Fruit fly (Drosophila melanogaster): ENCODE data around the gene CG14265.

CG14265 gene

DNA sequence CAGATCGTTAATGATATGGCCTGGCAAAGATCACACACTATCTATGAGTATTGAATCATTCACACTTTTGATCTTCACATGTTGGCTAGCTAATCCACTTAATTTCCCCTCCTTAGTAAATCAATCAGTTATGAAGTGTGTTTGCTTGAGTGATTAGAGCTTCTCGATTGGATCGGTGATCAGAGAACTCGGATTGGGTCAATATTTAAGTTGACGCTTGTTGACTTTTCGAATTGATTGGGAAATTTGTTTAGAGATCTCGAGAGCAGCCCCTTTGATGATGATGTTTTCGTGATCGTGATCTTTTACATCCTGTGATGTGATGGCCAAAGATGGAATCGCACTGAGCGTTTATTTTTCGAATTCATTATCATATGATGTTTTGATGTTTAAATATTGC lies 48.1 kb downstream of the CG14265 start (continued):
- TF ChIP-seq BEAF-32 (GFP tag; optimal IDR thresholded peaks at IDR 0.05) (no peak), CG8281 (tag; optimal IDR thresholded peaks at IDR 0.05) (peak; percentile 26), CG8359 (GFP tag; optimal IDR thresholded peaks at IDR 0.05; ENCODE audit: borderline replicate concordance) (peak; percentile 33), CHES-1-like (GFP tag; optimal IDR thresholded peaks at IDR 0.05) (peak; percentile 17), jing (GFP tag; optimal IDR thresholded peaks at IDR 0.05) (no peak), D (optimal IDR thresholded peaks at IDR 0.05) (no peak), D (GFP tag; optimal IDR thresholded peaks at IDR 0.05) (peak; percentile 43), CG2712 (tag; optimal IDR thresholded peaks at IDR 0.05) (peak; percentile 18), NC2α (GFP tag; optimal IDR thresholded peaks at IDR 0.05) (no peak), sim (GFP tag; IDR thresholded peaks at IDR 0.05) (peak; percentile 26; the same call in 1 of the 2 replicates), fd64A (GFP tag; optimal IDR thresholded peaks at IDR 0.05) (peak; percentile 68), CG8388 (GFP tag; optimal IDR thresholded peaks at IDR 0.05) (no peak), Eip74EF (GFP tag; optimal IDR thresholded peaks at IDR 0.05) (peak in 1 of 2 experiments; percentile 24), CG10654 (GFP tag; optimal IDR thresholded peaks at IDR 0.05) (peak; percentile 15), CG14710 (tag; optimal IDR thresholded peaks at IDR 0.05) (peak; percentile 32), CG15601 (tag; optimal IDR thresholded peaks at IDR 0.05) (peak; percentile 43), CG4730 (GFP tag; IDR thresholded peaks at IDR 0.05) (no peak), gcm2 (GFP tag; optimal IDR thresholded peaks at IDR 0.05) (no peak), CG10565 (GFP tag; optimal IDR thresholded peaks at IDR 0.05) (no peak), CG7839 (tag; optimal IDR thresholded peaks at IDR 0.05) (peak; percentile 5), CG17359 (tag; optimal IDR thresholded peaks at IDR 0.05) (peak; percentile 67), CG6813 (GFP tag; optimal IDR thresholded peaks at IDR 0.05) (peak; percentile 68), nerfin-1 (tag; optimal IDR thresholded peaks at IDR 0.05) (peak; percentile 32), CG31441 (GFP tag; IDR thresholded peaks at IDR 0.05) (peak; percentile 32; the same call in 1 of the 2 replicates), sob (GFP tag; IDR thresholded peaks at IDR 0.05) (peak; percentile 53; the same call in 1 of the 2 replicates), so (GFP tag; IDR thresholded peaks at IDR 0.05) (peak; percentile 64; the same call in 1 of the 3 replicates), CG6765 (GFP tag; optimal IDR thresholded peaks at IDR 0.05) (peak; percentile 61), CG7987 (GFP tag; optimal IDR thresholded peaks at IDR 0.05) (peak; percentile 74), Pdp1 (GFP tag; optimal IDR thresholded peaks at IDR 0.05) (peak in 1 of 2 experiments; percentile 58), HLHmδ (GFP tag; optimal IDR thresholded peaks at IDR 0.05) (peak; percentile 72), CG10147 (GFP tag; optimal IDR thresholded peaks at IDR 0.05) (no peak), MTF-1 (GFP tag; optimal IDR thresholded peaks at IDR 0.05; ENCODE audit: borderline replicate concordance) (peak; percentile 72), HLH54F (GFP tag; optimal IDR thresholded peaks at IDR 0.05) (peak; percentile 1), mam (GFP tag; optimal IDR thresholded peaks at IDR 0.05) (no peak), exex (tag; optimal IDR thresholded peaks at IDR 0.05) (peak; percentile 17), PHDP (tag; optimal IDR thresholded peaks at IDR 0.05) (peak; percentile 54), CG12071 (GFP tag; optimal IDR thresholded peaks at IDR 0.05) (peak; percentile 63), fd3F (GFP tag; optimal IDR thresholded peaks at IDR 0.05) (peak; percentile 19), salm (tag; optimal IDR thresholded peaks at IDR 0.05) (no peak), dan (GFP tag; IDR thresholded peaks at IDR 0.05) (no peak), shn (GFP tag; optimal IDR thresholded peaks at IDR 0.05) (no peak), ewg (GFP tag; optimal IDR thresholded peaks at IDR 0.05) (peak; percentile 11), CG14014 (GFP tag; IDR thresholded peaks at IDR 0.05) (peak; percentile 68; the same call in 1 of the 2 replicates), CG31365 (tag; optimal IDR thresholded peaks at IDR 0.05) (peak; percentile 51), abd-A (tag; optimal IDR thresholded peaks at IDR 0.05) (no peak), CG17568 (GFP tag; optimal IDR thresholded peaks at IDR 0.05) (peak; percentile 55), scrt (GFP tag; optimal IDR thresholded peaks at IDR 0.05) (peak; percentile 5), tio (GFP tag; optimal IDR thresholded peaks at IDR 0.05) (peak; percentile 28), pb (GFP tag; optimal IDR thresholded peaks at IDR 0.05) (no peak)
